Fruit fly (Drosophila melanogaster) whole organism, prepupa: ENCODE measurements around the gene Rlip.

Source experiments
- Blimp-1 ChIP-seq: fragments of 200-800 bp; sonication (Bioruptor generic); optimal IDR thresholded peaks from 3 replicates; lab custom pipeline; 2017; ENCODE audit warnings: missing biosample characterization, missing genetic modification characterization, mild to moderate bottlenecking, moderate library complexity, missing genetic modification reagents
- CG10631 ChIP-seq: fragments of 200-800 bp; sonication (Bioruptor generic); optimal IDR thresholded peaks from 2 replicates; lab custom pipeline; 2016; ENCODE audit warnings: missing biosample characterization, missing genetic modification characterization
- CG10669 ChIP-seq: fragments of 200-800 bp; sonication (Bioruptor generic); optimal IDR thresholded peaks from 3 replicates; lab custom pipeline; 2018; ENCODE audit warnings: missing biosample characterization, mild to moderate bottlenecking, missing genetic modification characterization, moderate library complexity
- CG11294 ChIP-seq: fragments of 200-800 bp; sonication (Bioruptor generic); IDR thresholded peaks from 2 replicates; pipeline ENCODE4 v1.3.6; 2022; ENCODE audit warnings: missing biosample characterization, missing genetic modification characterization
- CG11762 ChIP-seq: fragments of 200-800 bp; sonication (Bioruptor generic); optimal IDR thresholded peaks from 3 replicates; lab custom pipeline; 2016; ENCODE audit warnings: missing biosample characterization, missing genetic modification characterization; ENCODE audit not compliant: insufficient read depth
- CG11902 ChIP-seq: fragments of 200-800 bp; sonication (Bioruptor generic); optimal IDR thresholded peaks from 3 replicates; lab custom pipeline; 2016; ENCODE audit warnings: missing biosample characterization, missing genetic modification characterization
- CG15336 ChIP-seq: fragments of 200-800 bp; sonication (Bioruptor generic); IDR thresholded peaks from 2 replicates; pipeline ENCODE4 v1.3.6; 2022; ENCODE audit warnings: missing biosample characterization, missing genetic modification characterization
- CG1621 ChIP-seq: fragments of 200-800 bp; sonication (Bioruptor generic); optimal IDR thresholded peaks from 3 replicates; lab custom pipeline; 2018; ENCODE audit warnings: missing biosample characterization, mild to moderate bottlenecking, missing genetic modification characterization
- CG16779 ChIP-seq: fragments of 200-800 bp; sonication (Bioruptor generic); optimal IDR thresholded peaks from 3 replicates; lab custom pipeline; 2017; ENCODE audit warnings: missing biosample characterization, mild to moderate bottlenecking, missing genetic modification characterization
- CG3032 ChIP-seq: fragments of 200-800 bp; optimal IDR thresholded peaks from 2 replicates; lab custom pipeline; 2019; ENCODE audit warnings: missing biosample characterization, mild to moderate bottlenecking, missing genetic modification characterization, moderate library complexity
- CG31627 ChIP-seq: fragments of 200-800 bp; sonication (Bioruptor generic); optimal IDR thresholded peaks from 3 replicates; lab custom pipeline; 2016; ENCODE audit warnings: missing biosample characterization, missing genetic modification characterization
- CG32006 ChIP-seq: fragments of 200-800 bp; sonication (Bioruptor generic); optimal IDR thresholded peaks from 3 replicates; lab custom pipeline; 2017; ENCODE audit warnings: missing biosample characterization, mild to moderate bottlenecking, missing genetic modification characterization
- CG34406 ChIP-seq: fragments of 200-800 bp; sonication (Bioruptor generic); optimal IDR thresholded peaks from 3 replicates; lab custom pipeline; 2016; ENCODE audit warnings: missing biosample characterization, missing genetic modification characterization
- CG3919 ChIP-seq: fragments of 200-800 bp; sonication (Bioruptor generic); optimal IDR thresholded peaks from 3 replicates; lab custom pipeline; 2016; ENCODE audit warnings: missing biosample characterization, missing genetic modification characterization
- CG4318 ChIP-seq: fragments of 200-800 bp; sonication (Bioruptor generic); optimal IDR thresholded peaks from 3 replicates; lab custom pipeline; 2017; ENCODE audit warnings: missing biosample characterization, mild to moderate bottlenecking, missing genetic modification characterization
- CG6808 ChIP-seq: fragments of 200-800 bp; sonication (Bioruptor generic); optimal IDR thresholded peaks from 3 replicates; lab custom pipeline; 2017; ENCODE audit warnings: missing biosample characterization, missing genetic modification characterization, mild to moderate bottlenecking, moderate library complexity, missing genetic modification reagents
- CG6854 ChIP-seq: fragments of 200-800 bp; sonication (Bioruptor generic); optimal IDR thresholded peaks from 2 replicates; lab custom pipeline; 2017; ENCODE audit warnings: missing biosample characterization, mild to moderate bottlenecking, missing genetic modification characterization
- CG7368 ChIP-seq: fragments of 200-800 bp; sonication (Bioruptor generic); optimal IDR thresholded peaks from 3 replicates; lab custom pipeline; 2016; ENCODE audit warnings: missing biosample characterization, missing genetic modification characterization
- CG8119 ChIP-seq: fragments of 200-800 bp; sonication (Bioruptor generic); IDR thresholded peaks from 3 replicates; pipeline ENCODE4 v1.3.6; 2022; ENCODE audit warnings: missing biosample characterization, missing genetic modification characterization
- CG8319 ChIP-seq: fragments of 200-800 bp; sonication (Bioruptor generic); optimal IDR thresholded peaks from 3 replicates; lab custom pipeline; 2016; ENCODE audit warnings: missing biosample characterization, missing genetic modification characterization
- CG8632 ChIP-seq: fragments of 200-800 bp; sonication (Bioruptor generic); optimal IDR thresholded peaks from 3 replicates; lab custom pipeline; 2016; ENCODE audit warnings: missing biosample characterization, missing genetic modification characterization
- Eip75B ChIP-seq: fragments of 200-800 bp; sonication (Bioruptor generic); optimal IDR thresholded peaks from 3 replicates; lab custom pipeline; 2016; ENCODE audit warnings: missing biosample characterization, missing genetic modification characterization
- Eip78C ChIP-seq: fragments of 200-800 bp; sonication (Bioruptor generic); peaks from one replicate; lab custom pipeline; 2016; ENCODE audit warnings: missing biosample characterization, missing genetic modification characterization
- Eip93F ChIP-seq: fragments of 200-800 bp; sonication (Bioruptor generic); optimal IDR thresholded peaks from 2 replicates; lab custom pipeline; 2016; ENCODE audit warnings: missing biosample characterization, mild to moderate bottlenecking, missing genetic modification characterization
- Ets21C ChIP-seq: fragments of 200-800 bp; sonication (Bioruptor generic); optimal IDR thresholded peaks from 3 replicates; lab custom pipeline; 2016; ENCODE audit warnings: missing biosample characterization, missing genetic modification characterization
- Gug ChIP-seq: fragments of 200-800 bp; sonication (Bioruptor generic); IDR thresholded peaks from 2 replicates; pipeline ENCODE4 v1.3.6; 2022; ENCODE audit warnings: missing biosample characterization, missing genetic modification characterization
- Hr38 ChIP-seq: sonication (Bioruptor generic); optimal IDR thresholded peaks from 2 replicates; lab custom pipeline; 2016; ENCODE audit warnings: missing biosample characterization, missing genetic modification characterization
- Hr39 ChIP-seq: fragments of 200-800 bp; sonication (Bioruptor generic); optimal IDR thresholded peaks from 2 replicates; lab custom pipeline; 2016; ENCODE audit warnings: missing biosample characterization, missing genetic modification characterization
- Hr4 ChIP-seq: fragments of 200-800 bp; sonication (Bioruptor generic); optimal IDR thresholded peaks from 3 replicates; lab custom pipeline; 2016; ENCODE audit warnings: missing biosample characterization, missing genetic modification characterization
- Lpt ChIP-seq: fragments of 200-800 bp; sonication (Bioruptor generic); optimal IDR thresholded peaks from 3 replicates; lab custom pipeline; 2016; ENCODE audit warnings: missing biosample characterization, missing genetic modification characterization
- Met ChIP-seq: fragments of 200-800 bp; sonication (Bioruptor generic); optimal IDR thresholded peaks from 3 replicates; lab custom pipeline; 2016; ENCODE audit warnings: missing biosample characterization, missing genetic modification characterization
- Smox ChIP-seq: fragments of 200-800 bp; sonication (Bioruptor generic); optimal IDR thresholded peaks from 3 replicates; lab custom pipeline; 2016; ENCODE audit warnings: missing biosample characterization, missing genetic modification characterization
- Sox102F ChIP-seq: fragments of 200-800 bp; sonication (Bioruptor generic); optimal IDR thresholded peaks from 2 replicates; lab custom pipeline; 2016; ENCODE audit warnings: missing biosample characterization, mild to moderate bottlenecking, missing genetic modification characterization
- Sox14 ChIP-seq: fragments of 200-800 bp; sonication (Bioruptor generic); optimal IDR thresholded peaks from 3 replicates; lab custom pipeline; 2016; ENCODE audit warnings: missing biosample characterization, missing genetic modification characterization
- Sox15 ChIP-seq: fragments of 200-800 bp; sonication (Bioruptor generic); optimal IDR thresholded peaks from 3 replicates; lab custom pipeline; 2016; ENCODE audit warnings: missing biosample characterization, missing genetic modification characterization
- achi ChIP-seq: fragments of 200-800 bp; sonication (Bioruptor generic); optimal IDR thresholded peaks from 3 replicates; lab custom pipeline; 2016; ENCODE audit warnings: missing biosample characterization, missing genetic modification characterization
- acj6 ChIP-seq: fragments of 200-800 bp; sonication (Bioruptor generic); optimal IDR thresholded peaks from 3 replicates; lab custom pipeline; 2016; ENCODE audit warnings: missing biosample characterization, missing genetic modification characterization
- cyc ChIP-seq: fragments of 200-800 bp; sonication (Bioruptor generic); optimal IDR thresholded peaks from 3 replicates; lab custom pipeline; 2016; ENCODE audit warnings: missing biosample characterization, missing genetic modification characterization
- dac ChIP-seq: fragments of 200-800 bp; sonication (Bioruptor generic); optimal IDR thresholded peaks from 2 replicates; lab custom pipeline; 2017; ENCODE audit warnings: missing biosample characterization, mild to moderate bottlenecking, missing genetic modification characterization
- dsx ChIP-seq: fragments of 200-800 bp; optimal IDR thresholded peaks from 3 replicates; lab custom pipeline; 2019; ENCODE audit warnings: missing biosample characterization, mild to moderate bottlenecking, missing genetic modification characterization, moderate library complexity; ENCODE audit not compliant: poor library complexity, severe bottlenecking
- eg ChIP-seq: fragments of 200-800 bp; sonication (Bioruptor generic); IDR thresholded peaks from 3 replicates; pipeline ENCODE4 v1.3.6; 2022; ENCODE audit warnings: missing biosample characterization, missing genetic modification characterization
- esn ChIP-seq: fragments of 200-800 bp; sonication (Bioruptor generic); optimal IDR thresholded peaks from 2 replicates; lab custom pipeline; 2016; ENCODE audit warnings: missing biosample characterization, mild to moderate bottlenecking, missing genetic modification characterization, moderate library complexity
- fd59A ChIP-seq: fragments of 200-800 bp; sonication (Bioruptor generic); optimal IDR thresholded peaks from 2 replicates; lab custom pipeline; 2017; ENCODE audit warnings: missing biosample characterization, mild to moderate bottlenecking, missing genetic modification characterization, missing genetic modification reagents
- fkh ChIP-seq: fragments of 200-800 bp; sonication (Bioruptor generic); optimal IDR thresholded peaks from 3 replicates; lab custom pipeline; 2017; ENCODE audit warnings: missing biosample characterization, mild to moderate bottlenecking, missing genetic modification characterization, moderate library complexity
- lz ChIP-seq: fragments of 200-800 bp; sonication (Bioruptor generic); optimal IDR thresholded peaks from 3 replicates; lab custom pipeline; 2016; ENCODE audit warnings: missing biosample characterization, missing genetic modification characterization
- pdm3 ChIP-seq: fragments of 200-800 bp; sonication (Bioruptor generic); optimal IDR thresholded peaks from 3 replicates; lab custom pipeline; 2016; ENCODE audit warnings: missing biosample characterization, missing genetic modification characterization
- ss ChIP-seq, 2 experiments: fragments of 200-800 bp; sonication (Bioruptor generic); optimal IDR thresholded peaks; 2 replicates in 1 of 2; 3 replicates in 1 of 2; lab custom pipeline; 2017 to 2018; ENCODE audit warnings: mild to moderate bottlenecking in 2 of 2, missing biosample characterization in 2 of 2, missing genetic modification characterization in 2 of 2, moderate library complexity in 1 of 2
- svp ChIP-seq: fragments of 200-800 bp; sonication (Bioruptor generic); peaks from one replicate; lab custom pipeline; 2016; ENCODE audit warnings: missing biosample characterization, missing genetic modification characterization
- topi ChIP-seq: fragments of 200-800 bp; sonication (Bioruptor generic); optimal IDR thresholded peaks from 3 replicates; lab custom pipeline; 2016; ENCODE audit warnings: missing biosample characterization, missing genetic modification characterization
- vri ChIP-seq: fragments of 200-800 bp; sonication (Bioruptor generic); optimal IDR thresholded peaks from 3 replicates; lab custom pipeline; 2016; ENCODE audit warnings: missing biosample characterization, mild to moderate bottlenecking, missing genetic modification characterization

Gene Rlip

dm6 chr3R:21015636-21016035, 1.8 kb upstream of the Rlip start, which contains the start of gene CG5697:
Gene CG5697 (plus strand): TSS chr3R:21015949.
- no peak for TF ChIP-seq Sox102F
- no peak for TF ChIP-seq CG3032 (tag; lab: Kevin White, UChicago)
- TF ChIP-seq Eip75B (GFP tag; lab: Kevin White, UChicago) = no peak
- TF ChIP-seq Hr4 = no peak
- TF ChIP-seq CG15336 (GFP tag; lab: Robert Waterston, UW) = no peak
- no peak for TF ChIP-seq esn (GFP tag; lab: Kevin White, UChicago)
- no peak for TF ChIP-seq CG4318 (GFP tag; lab: Kevin White, UChicago)
- TF ChIP-seq acj6 = no peak
- TF ChIP-seq CG6808 = no peak
- TF ChIP-seq CG11762 = no peak
- peak; percentile 13 for TF ChIP-seq topi (GFP tag; lab: Kevin White, UChicago)
- TF ChIP-seq eg (GFP tag; lab: Robert Waterston, UW) = no peak
- TF ChIP-seq fkh (GFP tag; lab: Kevin White, UChicago) = peak; percentile 60
- TF ChIP-seq achi (GFP tag; lab: Kevin White, UChicago) = no peak
- TF ChIP-seq lz (GFP tag; lab: Kevin White, UChicago) = no peak
- no peak for TF ChIP-seq CG16779 (tag; lab: Kevin White, UChicago)
- TF ChIP-seq CG32006 (GFP tag; lab: Kevin White, UChicago) = no peak
- TF ChIP-seq dsx (GFP tag; lab: Kevin White, UChicago) = no peak
- no peak for TF ChIP-seq CG8632 (GFP tag; lab: Kevin White, UChicago)
- no peak for TF ChIP-seq CG8119 (GFP tag; lab: Robert Waterston, UW)
- TF ChIP-seq Met = no peak
- no peak for TF ChIP-seq Eip93F (GFP tag; lab: Kevin White, UChicago)
- TF ChIP-seq Blimp-1 (GFP tag; lab: Kevin White, UChicago) = no peak
- TF ChIP-seq Sox14 (GFP tag; lab: Kevin White, UChicago) = no peak
- TF ChIP-seq CG3919 (GFP tag; lab: Kevin White, UChicago) = peak; percentile 3
- TF ChIP-seq CG10669 (GFP tag; lab: Kevin White, UChicago) = no peak
- TF ChIP-seq CG7368 (GFP tag; lab: Kevin White, UChicago) = no peak
- no peak for TF ChIP-seq fd59A (GFP tag; lab: Kevin White, UChicago)
- TF ChIP-seq Sox15 = no peak
- no peak for TF ChIP-seq cyc
- TF ChIP-seq pdm3 (GFP tag; lab: Kevin White, UChicago) = no peak
- TF ChIP-seq CG6854 (GFP tag; lab: Kevin White, UChicago) = no peak
- TF ChIP-seq CG31627 (GFP tag; lab: Kevin White, UChicago) = no peak
- no peak for TF ChIP-seq Hr38 (GFP tag; lab: Kevin White, UChicago)
- TF ChIP-seq CG10631 (GFP tag; lab: Kevin White, UChicago) = no peak
- TF ChIP-seq dac = no peak
- no peak for TF ChIP-seq CG34406 (GFP tag; lab: Kevin White, UChicago)
- TF ChIP-seq CG1621 (tag; lab: Kevin White, UChicago) = no peak
- TF ChIP-seq Eip78C (GFP tag; lab: Kevin White, UChicago) = peak; percentile 72
- TF ChIP-seq svp (GFP tag; lab: Kevin White, UChicago) = peak; percentile 96
- no peak for TF ChIP-seq Ets21C
- no peak for TF ChIP-seq Smox (GFP tag; lab: Kevin White, UChicago)
- no peak for TF ChIP-seq Gug (GFP tag; lab: Robert Waterston, UW)
- no peak for TF ChIP-seq CG11294
- no peak for TF ChIP-seq Hr39 (GFP tag; lab: Kevin White, UChicago)
- TF ChIP-seq Lpt (GFP tag; lab: Kevin White, UChicago) = no peak
- no peak for TF ChIP-seq ss (GFP tag; optimal IDR thresholded peaks at IDR 0.05; lab: Kevin White, UChicago)
- no peak for TF ChIP-seq CG11902 (GFP tag; lab: Kevin White, UChicago)
- peak; percentile 93 for TF ChIP-seq vri (GFP tag; lab: Kevin White, UChicago)
- no peak for TF ChIP-seq CG8319 (GFP tag; lab: Kevin White, UChicago)
